Fruit fly (Drosophila melanogaster): Measurements from ENCODE around the gene meng.

The meng gene

dm6 chr2L:6751037-6751436 lies 8.7 kb downstream of the meng start (continued):
- TF ChIP-seq CG7271 (tag; optimal IDR thresholded peaks at IDR 0.05) = no peak

- TF ChIP-seq NC2α (GFP tag; optimal IDR thresholded peaks at IDR 0.05) (no peak), cad (GFP tag; optimal IDR thresholded peaks at IDR 0.05) (no peak), lmd (GFP tag; IDR thresholded peaks at IDR 0.05) (no peak), B-H2 (GFP tag; optimal IDR thresholded peaks at IDR 0.05) (no peak), CG10274 (GFP tag; optimal IDR thresholded peaks at IDR 0.05) (no peak), nerfin-2 (GFP tag; IDR thresholded peaks at IDR 0.05; ENCODE audit: partially characterized antibody) (no peak), CG16779 (GFP tag; IDR thresholded peaks at IDR 0.05) (no peak), CG17829 (tag; optimal IDR thresholded peaks at IDR 0.05) (no peak), NFAT (GFP tag; IDR thresholded peaks at IDR 0.05) (no peak), tll (GFP tag; optimal IDR thresholded peaks at IDR 0.05) (no peak), vvl (GFP tag; IDR thresholded peaks at IDR 0.05) (no peak), CG4854 (GFP tag; optimal IDR thresholded peaks at IDR 0.05) (no peak), prd (optimal IDR thresholded peaks at IDR 0.05) (no peak), prd (GFP tag; IDR thresholded peaks at IDR 0.05) (no peak), trh (GFP tag; optimal IDR thresholded peaks at IDR 0.05) (no peak)
Measured at dm6 chr2L:6759528-6759927, 17.2 kb downstream of the meng start, which contains the start of gene CG11322. Gene CG11322, minus strand, starts transcription at chr2L:6759628.

dm6 chr2L:6772655-6773054 lies 30.4 kb downstream of the meng start, which contains the start of gene LUBEL:
Gene LUBEL, minus strand, starts transcription at chr2L:6772755.
- TF ChIP-seq CG12769 (tag; optimal IDR thresholded peaks at IDR 0.05) = peak; percentile 86
- TF ChIP-seq sd (tag; optimal IDR thresholded peaks at IDR 0.05) = peak; percentile 21
- TF ChIP-seq odd (GFP tag; optimal IDR thresholded peaks at IDR 0.05) = no peak
- TF ChIP-seq CG10543 (GFP tag; optimal IDR thresholded peaks at IDR 0.05) = peak; percentile 29
- TF ChIP-seq crol (GFP tag; IDR thresholded peaks at IDR 0.05) = peak; percentile 36; the same call in 1 of the 2 replicates

- peak; percentile 80 for TF ChIP-seq CTCF (GFP tag; optimal IDR thresholded peaks at IDR 0.05)
- TF ChIP-seq CG10321 (GFP tag; IDR thresholded peaks at IDR 0.05) = no peak
- peak; percentile 42; the same call in 1 of the 2 replicates for TF ChIP-seq unc-4 (GFP tag; IDR thresholded peaks at IDR 0.05; ENCODE audit: partially characterized antibody)
- peak in 1 of 2 experiments; percentile 76 for TF ChIP-seq crp (GFP tag; optimal IDR thresholded peaks at IDR 0.05)
- TF ChIP-seq Dp (GFP tag; optimal IDR thresholded peaks at IDR 0.05) = peak; percentile 23
- no peak for TF ChIP-seq shn (GFP tag; optimal IDR thresholded peaks at IDR 0.05)
- no peak for TF ChIP-seq CG10209 (GFP tag; optimal IDR thresholded peaks at IDR 0.05)
- TF ChIP-seq onecut (GFP tag; IDR thresholded peaks at IDR 0.05) = peak; percentile 83
- no peak for TF ChIP-seq schlank (tag; optimal IDR thresholded peaks at IDR 0.05)
- peak; percentile 49; the same call in 1 of the 2 replicates for TF ChIP-seq Bgb (GFP tag; IDR thresholded peaks at IDR 0.05; ENCODE audit: partially characterized antibody)
- 0 out of 3 replicates have a peak, but pooled peaks have one; percentile 16 for TF ChIP-seq ci (GFP tag; IDR thresholded peaks at IDR 0.05)
- no peak for TF ChIP-seq Hand (GFP tag; optimal IDR thresholded peaks at IDR 0.05)
- TF ChIP-seq hbn (GFP tag; IDR thresholded peaks at IDR 0.05; ENCODE audit: partially characterized antibody) = 0 out of 2 replicates have a peak, but pooled peaks have one; percentile 15
- TF ChIP-seq CG12769 (tag; optimal IDR thresholded peaks at IDR 0.05) = peak; percentile 60
- no peak for TF ChIP-seq CG15479 (GFP tag; optimal IDR thresholded peaks at IDR 0.05)
- TF ChIP-seq slbo (GFP tag; IDR thresholded peaks at IDR 0.05) = no peak
- peak; percentile 46; the same call in 1 of the 3 replicates for TF ChIP-seq sr (GFP tag; IDR thresholded peaks at IDR 0.05)
- peak; percentile 47 for TF ChIP-seq CG13287 (GFP tag; IDR thresholded peaks at IDR 0.05; ENCODE audit: partially characterized antibody)
- TF ChIP-seq tap (tag; optimal IDR thresholded peaks at IDR 0.05) = no peak
- no peak for TF ChIP-seq CG31224 (GFP tag; IDR thresholded peaks at IDR 0.05)
- TF ChIP-seq emc (GFP tag; optimal IDR thresholded peaks at IDR 0.05) = no peak
- 0 out of 4 replicates have a peak, but pooled peaks have one; percentile 11 for TF ChIP-seq Dll (GFP tag; IDR thresholded peaks at IDR 0.05; ENCODE audit: partially characterized antibody)
- TF ChIP-seq Rfx (GFP tag; IDR thresholded peaks at IDR 0.05) = peak; percentile 22; the same call in 1 of the 2 replicates
- TF ChIP-seq CG15514 (GFP tag; optimal IDR thresholded peaks at IDR 0.05) = peak; percentile 20
- TF ChIP-seq pzg (GFP tag; optimal IDR thresholded peaks at IDR 0.05) = peak; percentile 24
- TF ChIP-seq dysf (GFP tag; IDR thresholded peaks at IDR 0.05) = no peak
Measured at dm6 chr2L:6773645-6774044, 31.3 kb downstream of the meng start, which contains the start of gene CG17378. Gene CG17378, plus strand, starts transcription at chr2L:6774041.
